Worm (Caenorhabditis elegans) whole organism, L2 larva: ENCODE data around the gene F56H11.2.

Experiments used
- ZK546.5 ChIP-seq: sonication (generic microtip); optimal IDR thresholded peaks from 2 replicates; lab custom pipeline; 2017; ENCODE audit warnings: missing biosample characterization, missing genetic modification characterization
- ceh-82 ChIP-seq: fragments of 150-350 bp; optimal IDR thresholded peaks from 2 replicates; lab custom pipeline; 2014; ENCODE audit warnings: missing biosample characterization, missing genetic modification characterization
- dmd-4 ChIP-seq: sonication (generic microtip); optimal IDR thresholded peaks from 2 replicates; lab custom pipeline; 2017; ENCODE audit warnings: missing biosample characterization, missing genetic modification characterization
- egl-27 ChIP-seq: sonication (generic microtip); optimal IDR thresholded peaks from 3 replicates; lab custom pipeline; 2017; ENCODE audit warnings: missing biosample characterization, missing genetic modification reagents, missing genetic modification characterization
- elt-1 ChIP-seq: fragments of 150-350 bp; optimal IDR thresholded peaks from 2 replicates; lab custom pipeline; 2014; ENCODE audit warnings: missing biosample characterization, missing genetic modification characterization
- lsy-2 ChIP-seq, 2 experiments: fragments of 150-350 bp in 1 of 2; sonication (generic microtip) in 1 of 2; optimal IDR thresholded peaks; 2 replicates each; lab custom pipeline; 2014 to 2017; ENCODE audit warnings: missing biosample characterization in 2 of 2, missing genetic modification characterization in 2 of 2
- nhr-12 ChIP-seq: fragments of 150-350 bp; optimal IDR thresholded peaks from 2 replicates; lab custom pipeline; 2014; ENCODE audit warnings: missing biosample characterization, missing genetic modification characterization
- nhr-25 ChIP-seq: fragments of 150-350 bp; sonication (generic microtip); optimal IDR thresholded peaks from 3 replicates; lab custom pipeline; 2014; ENCODE audit warnings: missing biosample characterization, missing genetic modification characterization
- skn-1 ChIP-seq: sonication (generic microtip); optimal IDR thresholded peaks from 2 replicates; lab custom pipeline; 2017; ENCODE audit warnings: missing biosample characterization, missing genetic modification characterization
- ztf-11 ChIP-seq: sonication (generic microtip); optimal IDR thresholded peaks from 2 replicates; lab custom pipeline; 2017; ENCODE audit warnings: missing biosample characterization, missing genetic modification characterization
- ztf-4 ChIP-seq: fragments of 150-350 bp; optimal IDR thresholded peaks from 2 replicates; lab custom pipeline; 2014; ENCODE audit warnings: missing biosample characterization, missing genetic modification characterization

DNA sequence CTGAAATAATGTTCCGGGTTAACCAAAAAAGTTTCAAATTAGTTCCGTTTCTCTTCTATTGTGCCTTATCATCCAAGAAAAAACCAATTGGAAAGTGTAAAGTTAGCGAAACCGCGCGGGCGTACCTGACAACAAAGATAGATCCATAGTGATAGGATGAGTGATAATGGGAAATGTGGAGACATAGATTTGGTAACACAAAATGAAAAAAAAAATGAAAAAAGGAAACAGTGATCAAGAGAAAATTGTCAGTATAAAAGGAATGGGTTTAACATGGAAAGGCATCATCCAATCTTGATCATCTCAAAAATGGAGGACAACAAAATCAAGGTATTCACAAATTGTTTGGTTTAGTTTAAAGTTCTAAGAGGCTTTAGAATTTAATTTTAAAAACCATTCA, 30.1 kb upstream of the F56H11.2 start, which contains the start of gene col-122:
- TF ChIP-seq ztf-4 (tag; lab: Kevin White, UChicago), result no peak
- TF ChIP-seq lsy-2 (tag; optimal IDR thresholded peaks at IDR 0.05; lab: Kevin White, UChicago), result no peak
- no peak for TF ChIP-seq elt-1
- no peak for TF ChIP-seq egl-27
- TF ChIP-seq skn-1 (tag; lab: Kevin White, UChicago), result no peak
- TF ChIP-seq ZK546.5 (tag; lab: Kevin White, UChicago), result no peak
- no peak for TF ChIP-seq ceh-82 (tag; lab: Kevin White, UChicago)
- TF ChIP-seq nhr-12, result no peak
- TF ChIP-seq dmd-4, result no peak
- no peak for TF ChIP-seq nhr-25
- no peak for TF ChIP-seq ztf-11 (tag; lab: Kevin White, UChicago)
